Worm (Caenorhabditis elegans): ENCODE data around the gene nhr-8.

ce11 chrIV:7672872-7673271 is 37.9 kb upstream of the nhr-8 start, which contains the start of gene C08G9.2:
- TF ChIP-seq flt-1 (GFP tag; IDR thresholded peaks at IDR 0.05) (no peak), cog-1 (tag; optimal IDR thresholded peaks at IDR 0.05) (no peak), med-1 (GFP tag; optimal IDR thresholded peaks at IDR 0.05; ENCODE audit: insufficient read depth) (no peak), ztf-29 (GFP tag; IDR thresholded peaks at IDR 0.05) (no peak), T22C8.4 (GFP tag; IDR thresholded peaks at IDR 0.05) (no peak), tab-1 (GFP tag; IDR thresholded peaks at IDR 0.05) (no peak), ref-1 (GFP tag; conservative IDR thresholded peaks at IDR 0.05) (no peak)

Measured in whole organism, midembryonic.